Fruit fly (Drosophila melanogaster): Measurements from ENCODE around the gene gzl.

gzl gene

DNA sequence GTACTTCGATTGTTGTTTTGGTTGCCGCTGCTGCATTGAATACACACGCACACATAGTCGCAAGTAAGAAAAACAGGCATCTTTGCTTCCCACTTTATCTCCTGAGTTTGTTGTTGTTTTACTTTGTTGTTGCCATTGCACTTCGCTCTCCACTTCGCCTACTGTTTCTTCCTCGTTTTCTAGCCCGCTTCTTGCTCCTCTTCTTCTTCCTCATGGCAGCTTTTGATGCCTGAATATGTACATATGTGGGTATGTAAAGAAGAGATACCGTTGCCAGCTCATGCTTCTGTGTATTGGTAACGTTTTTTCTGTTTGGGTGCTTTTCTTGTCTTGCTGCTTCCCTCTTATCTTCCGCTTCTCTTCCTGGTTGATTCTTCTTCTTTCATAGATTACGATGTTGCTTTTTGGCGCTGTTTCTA lies 26.4 kb downstream of the gzl start (continued):
- TF ChIP-seq CG8089 (GFP tag; optimal IDR thresholded peaks at IDR 0.05) (peak; percentile 0), Neu2 (GFP tag; optimal IDR thresholded peaks at IDR 0.05; ENCODE audit: borderline replicate concordance) (no peak), CG7786 (GFP tag; optimal IDR thresholded peaks at IDR 0.05) (no peak), CG30020 (tag; optimal IDR thresholded peaks at IDR 0.05) (no peak), Fer2 (tag; optimal IDR thresholded peaks at IDR 0.05) (no peak), Side (GFP tag; optimal IDR thresholded peaks at IDR 0.05) (peak; percentile 10), CG3407 (GFP tag; optimal IDR thresholded peaks at IDR 0.05) (peak; percentile 21), sd (tag; optimal IDR thresholded peaks at IDR 0.05) (no peak), CG1647 (GFP tag; optimal IDR thresholded peaks at IDR 0.05) (no peak), Ada2b (GFP tag; IDR thresholded peaks at IDR 0.05) (no peak), CG3838 (GFP tag; optimal IDR thresholded peaks at IDR 0.05) (no peak), fd102C (GFP tag; optimal IDR thresholded peaks at IDR 0.05) (no peak), dan (GFP tag; IDR thresholded peaks at IDR 0.05) (no peak), jigr1 (GFP tag; IDR thresholded peaks at IDR 0.05) (no peak), al (GFP tag; IDR thresholded peaks at IDR 0.05) (no peak), Myb (GFP tag; optimal IDR thresholded peaks at IDR 0.05) (no peak), CG12104 (GFP tag; optimal IDR thresholded peaks at IDR 0.05) (no peak), cas (GFP tag; IDR thresholded peaks at IDR 0.05) (no peak), Oaz (GFP tag; IDR thresholded peaks at IDR 0.05) (no peak), gce (GFP tag; IDR thresholded peaks at IDR 0.05) (0 out of 3 replicates have a peak, but pooled peaks have one; percentile 29), her (GFP tag; optimal IDR thresholded peaks at IDR 0.05) (no peak), nom (GFP tag; optimal IDR thresholded peaks at IDR 0.05) (peak; percentile 87), grau (tag; optimal IDR thresholded peaks at IDR 0.05) (no peak), Hr78 (GFP tag; optimal IDR thresholded peaks at IDR 0.05) (no peak), CG3065 (GFP tag; optimal IDR thresholded peaks at IDR 0.05) (no peak), CG10543 (GFP tag; optimal IDR thresholded peaks at IDR 0.05) (no peak), ftz-f1 (GFP tag; optimal IDR thresholded peaks at IDR 0.05) (no peak), Blimp-1 (GFP tag; optimal IDR thresholded peaks at IDR 0.05) (peak; percentile 19), E2f1 (GFP tag; IDR thresholded peaks at IDR 0.05) (no peak), otp (GFP tag; IDR thresholded peaks at IDR 0.05) (no peak), cato (GFP tag; optimal IDR thresholded peaks at IDR 0.05; ENCODE audit: borderline replicate concordance) (no peak), prd (optimal IDR thresholded peaks at IDR 0.05) (no peak), prd (GFP tag; IDR thresholded peaks at IDR 0.05) (no peak), CG1233 (GFP tag; optimal IDR thresholded peaks at IDR 0.05) (no peak), so (GFP tag; IDR thresholded peaks at IDR 0.05) (no peak), pros (GFP tag; optimal IDR thresholded peaks at IDR 0.05) (peak; percentile 59), CG14050 (GFP tag; IDR thresholded peaks at IDR 0.05) (no peak), sima (GFP tag; optimal IDR thresholded peaks at IDR 0.05) (no peak), CG12744 (GFP tag; optimal IDR thresholded peaks at IDR 0.05) (no peak), CG1602 (GFP tag; optimal IDR thresholded peaks at IDR 0.05) (no peak), CG4360 (GFP tag; IDR thresholded peaks at IDR 0.05) (peak; percentile 96), tin (GFP tag; optimal IDR thresholded peaks at IDR 0.05) (no peak), ind (GFP tag; optimal IDR thresholded peaks at IDR 0.05) (no peak), gt (GFP tag; IDR thresholded peaks at IDR 0.05) (no peak), ash1 (GFP tag; optimal IDR thresholded peaks at IDR 0.05) (no peak), CG9932 (GFP tag; IDR thresholded peaks at IDR 0.05) (no peak), az2 (GFP tag; optimal IDR thresholded peaks at IDR 0.05) (no peak), ewg (GFP tag; optimal IDR thresholded peaks at IDR 0.05) (no peak), CG2202 (tag; optimal IDR thresholded peaks at IDR 0.05) (no peak), CG7357 (GFP tag; IDR thresholded peaks at IDR 0.05) (no peak), schlank (tag; optimal IDR thresholded peaks at IDR 0.05) (no peak), CG14860 (GFP tag; IDR thresholded peaks at IDR 0.05; ENCODE audit: partially characterized antibody) (no peak), CG6689 (GFP tag; IDR thresholded peaks at IDR 0.05) (no peak)
